Worm (Caenorhabditis elegans): Measurements from ENCODE around the gene F28E10.1.

The F28E10.1 gene

ce11 chrIV:4568402-4568891 lies at the start of gene F28E10.1:
Gene F28E10.1 (plus strand): TSS chrIV:4568841.
- TF ChIP-seq dao-5 (tag; optimal IDR thresholded peaks at IDR 0.05): no peak
- no peak for TF ChIP-seq him-1 (tag; optimal IDR thresholded peaks at IDR 0.05)
- no peak for TF ChIP-seq W03F9.2 (tag; optimal IDR thresholded peaks at IDR 0.05)

DNA sequence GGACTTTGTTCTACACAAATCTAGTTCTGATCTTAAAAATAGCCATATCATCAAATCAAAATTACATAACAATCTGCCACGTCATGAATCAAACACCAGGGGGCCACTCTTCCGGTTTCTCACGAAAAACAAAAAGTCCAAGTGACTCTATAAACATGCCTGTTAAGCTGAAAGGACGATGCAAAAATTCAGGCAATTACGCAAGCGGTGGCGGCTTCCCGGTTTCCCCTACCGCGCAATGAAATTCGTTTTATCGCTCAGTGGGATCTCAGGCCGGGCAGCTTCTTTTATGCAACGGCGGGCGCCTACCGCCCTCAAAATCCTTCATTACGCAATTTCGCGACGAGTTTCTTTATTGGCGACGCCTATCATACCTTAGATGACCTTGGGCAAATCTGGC lies 48.9 kb upstream of the F28E10.1 start:
- no peak for TF ChIP-seq him-1 (tag; optimal IDR thresholded peaks at IDR 0.05)
- TF ChIP-seq dao-5 (tag; optimal IDR thresholded peaks at IDR 0.05): no peak
- TF ChIP-seq W03F9.2 (tag; optimal IDR thresholded peaks at IDR 0.05): no peak

DNA sequence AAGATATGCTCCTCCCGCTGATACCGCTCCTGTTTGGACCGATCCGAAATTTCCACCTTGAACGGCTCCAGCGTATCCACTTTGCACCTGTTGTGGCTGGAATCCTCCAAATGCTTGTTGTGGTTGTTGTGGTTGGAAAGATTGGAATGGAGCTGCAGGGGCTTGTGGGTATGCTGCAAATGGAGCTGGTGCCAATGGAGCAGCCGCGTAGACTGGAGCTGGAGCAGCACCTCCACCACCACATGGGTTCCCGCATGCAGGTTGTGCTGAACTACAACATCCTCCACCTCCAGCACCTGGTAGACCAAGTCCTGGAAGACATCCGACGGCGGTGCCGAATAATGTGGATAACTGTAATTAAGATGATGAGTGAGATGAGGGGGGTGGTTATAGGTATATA lies 45.2 kb upstream of the F28E10.1 start:
- TF ChIP-seq dao-5 (tag; optimal IDR thresholded peaks at IDR 0.05): no peak

- no peak for TF ChIP-seq dao-5 (tag; optimal IDR thresholded peaks at IDR 0.05)
- no peak for TF ChIP-seq W03F9.2 (tag; optimal IDR thresholded peaks at IDR 0.05)
- TF ChIP-seq him-1 (tag; optimal IDR thresholded peaks at IDR 0.05): no peak
These were observed 43.7 kb upstream of the F28E10.1 start, which contains the start of gene ZK180.6 for ce11 chrIV:4524943-4525342. Gene ZK180.6 (minus strand): TSS chrIV:4525043.

DNA sequence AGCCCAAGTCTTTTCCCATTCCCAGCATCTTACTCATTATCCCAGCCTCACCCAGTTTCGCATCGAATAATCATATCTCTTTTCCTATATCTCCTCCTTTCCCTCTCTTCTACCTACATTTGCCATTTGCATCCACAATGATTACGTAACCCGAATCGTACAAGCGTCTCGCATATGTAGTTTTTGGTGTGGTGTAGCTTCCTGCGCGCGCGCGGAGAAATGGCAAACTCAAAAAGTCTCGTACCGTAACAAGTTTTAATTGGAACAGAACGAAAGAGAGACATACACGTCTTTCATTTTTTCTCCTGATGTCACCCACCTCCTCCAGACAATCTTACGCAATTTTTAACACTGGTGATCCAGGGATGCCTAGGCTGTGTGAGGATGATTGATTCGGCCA lies 42.6 kb upstream of the F28E10.1 start:
- no peak for TF ChIP-seq dao-5 (tag; optimal IDR thresholded peaks at IDR 0.05)
- no peak for TF ChIP-seq W03F9.2 (tag; optimal IDR thresholded peaks at IDR 0.05)
- no peak for TF ChIP-seq him-1 (tag; optimal IDR thresholded peaks at IDR 0.05)

DNA sequence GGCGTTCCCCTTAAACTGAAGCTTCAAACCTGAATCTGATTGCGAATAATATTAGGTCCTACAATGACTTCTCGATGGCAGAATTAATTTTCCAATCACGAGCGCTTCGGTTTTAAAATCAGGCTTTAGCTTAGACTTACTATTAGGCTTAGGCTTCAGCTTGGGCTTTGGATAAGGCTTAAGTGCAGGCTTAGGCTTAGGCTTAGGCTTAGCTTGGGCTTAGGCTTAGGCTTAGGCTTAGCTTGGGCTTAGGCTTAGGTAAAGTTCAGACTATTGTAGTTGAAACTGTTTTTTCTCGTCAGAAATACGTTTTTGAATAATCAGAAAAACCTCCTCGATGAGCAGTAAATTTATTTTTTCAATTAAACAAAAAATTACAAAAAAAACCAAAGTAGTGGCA lies 41.9 kb upstream of the F28E10.1 start:
- TF ChIP-seq W03F9.2 (tag; optimal IDR thresholded peaks at IDR 0.05) (no peak), him-1 (tag; optimal IDR thresholded peaks at IDR 0.05) (no peak), dao-5 (tag; optimal IDR thresholded peaks at IDR 0.05) (no peak)

- TF ChIP-seq him-1 (tag; optimal IDR thresholded peaks at IDR 0.05): no peak
- no peak for TF ChIP-seq dao-5 (tag; optimal IDR thresholded peaks at IDR 0.05)
- TF ChIP-seq W03F9.2 (tag; optimal IDR thresholded peaks at IDR 0.05): no peak
These were observed 38.5 kb upstream of the F28E10.1 start, which contains the start of gene ZK185.3 for ce11 chrIV:4530170-4530569. Gene ZK185.3 (minus strand): TSS chrIV:4530432.

- TF ChIP-seq dao-5 (tag; optimal IDR thresholded peaks at IDR 0.05) (no peak), W03F9.2 (tag; optimal IDR thresholded peaks at IDR 0.05) (no peak), him-1 (tag; optimal IDR thresholded peaks at IDR 0.05) (no peak)
These were observed 35.6 kb upstream of the F28E10.1 start, which contains the start of gene ZK185.4 for ce11 chrIV:4533025-4533424. Gene ZK185.4 (minus strand): TSS chrIV:4533125.

DNA sequence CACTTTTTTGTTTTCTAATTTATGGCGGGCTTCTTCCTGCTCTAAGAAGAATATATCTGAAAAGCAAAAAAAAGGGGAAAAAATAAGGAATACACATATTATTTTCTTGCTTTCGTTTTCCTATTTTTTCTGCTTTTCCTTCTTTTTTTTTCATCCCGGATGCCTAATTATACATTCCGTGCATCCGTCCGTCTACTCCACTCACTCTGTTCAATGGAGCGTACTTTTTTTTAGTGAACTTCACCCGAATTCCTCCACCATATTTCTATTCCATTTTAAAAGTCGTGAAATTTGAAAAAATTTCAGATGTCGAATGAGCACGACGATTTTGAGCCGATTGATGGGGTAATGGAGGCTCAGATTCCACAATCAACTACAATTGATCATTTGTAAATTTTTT lies 32.4 kb upstream of the F28E10.1 start, which contains the start of gene ZK185.2:
Gene ZK185.2, plus strand, starts transcription at position 301 of the 400 bp plus-strand sequence.
- TF ChIP-seq dao-5 (tag; optimal IDR thresholded peaks at IDR 0.05): no peak
- TF ChIP-seq W03F9.2 (tag; optimal IDR thresholded peaks at IDR 0.05): no peak
- TF ChIP-seq him-1 (tag; optimal IDR thresholded peaks at IDR 0.05): no peak

DNA sequence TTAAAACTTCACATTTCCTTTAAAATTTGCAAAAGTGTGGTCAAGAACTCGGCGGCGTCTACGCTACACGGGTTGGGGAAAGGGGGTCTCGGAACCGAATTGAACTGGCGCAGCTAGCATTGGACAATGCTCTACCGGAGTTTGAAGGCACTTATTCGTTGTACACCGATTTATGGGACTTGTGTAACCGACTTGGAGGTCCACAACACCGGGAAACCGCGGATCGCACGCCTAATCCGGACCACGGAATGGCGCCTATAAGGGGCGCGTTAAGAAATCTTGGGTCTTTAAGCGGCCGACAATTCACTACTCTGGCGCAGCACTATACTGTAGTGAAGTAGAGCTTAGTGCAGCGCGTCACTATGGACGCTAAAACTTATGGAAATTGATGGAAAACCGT lies 30.0 kb upstream of the F28E10.1 start:
- TF ChIP-seq dao-5 (tag; optimal IDR thresholded peaks at IDR 0.05): no peak
- TF ChIP-seq him-1 (tag; optimal IDR thresholded peaks at IDR 0.05): no peak
- TF ChIP-seq W03F9.2 (tag; optimal IDR thresholded peaks at IDR 0.05): no peak

DNA sequence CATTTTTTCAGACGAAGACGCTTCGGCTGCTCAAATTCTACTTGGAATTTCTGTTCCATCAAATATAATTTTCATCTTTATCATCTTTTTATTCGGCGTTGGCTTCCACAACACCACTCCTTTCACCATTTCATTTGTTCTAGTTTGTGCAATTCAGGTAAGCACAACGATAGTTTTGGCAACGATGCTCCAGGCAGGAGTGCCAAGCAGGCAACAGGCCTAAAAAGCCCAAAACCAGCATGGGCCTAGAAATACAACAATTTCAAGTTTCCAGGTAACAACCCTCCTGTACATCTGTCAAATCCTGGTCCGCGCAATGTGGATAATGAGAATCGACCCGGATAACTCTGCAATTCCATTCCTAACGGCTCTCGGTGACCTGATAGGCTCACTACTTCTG lies 27.4 kb upstream of the F28E10.1 start:
- no peak for TF ChIP-seq W03F9.2 (tag; optimal IDR thresholded peaks at IDR 0.05)
- no peak for TF ChIP-seq dao-5 (tag; optimal IDR thresholded peaks at IDR 0.05)
- no peak for TF ChIP-seq him-1 (tag; optimal IDR thresholded peaks at IDR 0.05)

DNA sequence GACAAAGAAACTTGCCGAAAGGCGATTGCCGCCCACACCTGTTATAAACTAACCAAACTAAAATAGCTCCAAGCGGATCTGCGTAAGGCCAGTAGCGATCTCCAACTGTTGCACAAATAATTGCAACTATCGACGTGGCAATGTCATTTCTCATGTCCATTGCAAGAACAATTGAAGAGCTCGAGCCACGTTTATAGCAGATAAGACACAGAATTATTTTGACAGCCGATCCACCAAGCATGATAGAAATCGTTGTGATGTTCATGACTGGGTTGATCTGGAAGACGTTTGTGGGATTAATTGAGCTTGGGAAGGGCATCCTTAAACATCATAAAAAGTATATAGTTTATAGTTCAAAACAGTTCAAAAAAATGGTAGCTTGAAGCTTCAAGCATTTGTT lies 25.7 kb upstream of the F28E10.1 start:
- no peak for TF ChIP-seq W03F9.2 (tag; optimal IDR thresholded peaks at IDR 0.05)
- TF ChIP-seq him-1 (tag; optimal IDR thresholded peaks at IDR 0.05): no peak
- no peak for TF ChIP-seq dao-5 (tag; optimal IDR thresholded peaks at IDR 0.05)

- peak; percentile 5 for TF ChIP-seq W03F9.2 (tag; optimal IDR thresholded peaks at IDR 0.05)
- no peak for TF ChIP-seq dao-5 (tag; optimal IDR thresholded peaks at IDR 0.05)
These were observed 24.4 kb upstream of the F28E10.1 start for ce11 chrIV:4544215-4544614.

DNA sequence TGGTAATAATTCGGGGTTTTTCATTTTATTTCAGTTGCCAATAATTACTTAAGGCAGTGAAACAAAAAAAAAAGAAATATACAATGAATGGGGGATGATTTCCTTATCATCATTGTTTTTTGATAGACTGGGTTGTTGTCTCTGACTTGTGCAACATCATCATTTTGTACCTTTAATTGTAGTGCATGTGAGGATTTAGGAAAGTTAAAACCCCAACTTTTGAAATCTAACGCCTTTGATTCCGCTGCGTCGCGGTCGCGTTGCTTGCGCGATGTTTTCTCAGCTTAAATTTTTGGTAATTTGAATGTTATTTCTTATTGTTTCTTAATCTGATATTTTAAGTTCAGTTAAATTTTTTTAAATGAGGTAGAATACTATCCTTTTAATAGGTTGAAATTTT lies 22.8 kb upstream of the F28E10.1 start, which contains the start of gene ZK185.5:
Gene ZK185.5, minus strand, starts transcription at position 101 of the 400 bp plus-strand sequence.
- TF ChIP-seq him-1 (tag; optimal IDR thresholded peaks at IDR 0.05) (no peak), dao-5 (tag; optimal IDR thresholded peaks at IDR 0.05) (no peak), W03F9.2 (tag; optimal IDR thresholded peaks at IDR 0.05) (no peak)

ce11 chrIV:4548253-4548652 lies 20.4 kb upstream of the F28E10.1 start, which contains the start of gene ZK185.1:
Gene ZK185.1 (plus strand): TSS chrIV:4548553.
- no peak for TF ChIP-seq him-1 (tag; optimal IDR thresholded peaks at IDR 0.05)
- TF ChIP-seq dao-5 (tag; optimal IDR thresholded peaks at IDR 0.05): no peak
- no peak for TF ChIP-seq W03F9.2 (tag; optimal IDR thresholded peaks at IDR 0.05)
